Fruit fly (Drosophila melanogaster): Measurements from ENCODE around the gene CG4133.

The CG4133 gene

DNA sequence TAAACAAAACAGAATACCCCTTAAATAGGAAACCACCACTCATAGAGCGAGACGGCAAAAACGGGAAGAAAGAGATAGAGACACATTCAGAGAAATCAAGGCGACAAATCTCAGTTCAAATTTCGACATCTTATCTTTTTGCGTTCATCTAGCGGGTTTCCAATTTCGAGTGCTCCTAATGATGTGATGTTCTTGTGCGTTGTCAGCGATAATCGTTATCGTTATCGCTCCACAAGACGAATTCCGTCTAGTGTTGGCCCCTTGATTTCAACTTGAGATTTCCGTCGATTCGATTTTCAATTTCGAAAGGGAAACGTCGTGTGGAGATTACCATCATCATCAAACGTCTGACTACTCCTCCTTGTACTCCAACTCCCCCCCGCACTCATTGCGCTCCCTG, 41.1 kb downstream of the CG4133 start:
- no peak for TF ChIP-seq CG17801 (GFP tag; optimal IDR thresholded peaks at IDR 0.05; ENCODE audit: partially characterized antibody)

- no peak for TF ChIP-seq CG17801 (GFP tag; optimal IDR thresholded peaks at IDR 0.05; ENCODE audit: partially characterized antibody)
Observed at dm6 chr2L:496841-497240, 41.5 kb downstream of the CG4133 start.

DNA sequence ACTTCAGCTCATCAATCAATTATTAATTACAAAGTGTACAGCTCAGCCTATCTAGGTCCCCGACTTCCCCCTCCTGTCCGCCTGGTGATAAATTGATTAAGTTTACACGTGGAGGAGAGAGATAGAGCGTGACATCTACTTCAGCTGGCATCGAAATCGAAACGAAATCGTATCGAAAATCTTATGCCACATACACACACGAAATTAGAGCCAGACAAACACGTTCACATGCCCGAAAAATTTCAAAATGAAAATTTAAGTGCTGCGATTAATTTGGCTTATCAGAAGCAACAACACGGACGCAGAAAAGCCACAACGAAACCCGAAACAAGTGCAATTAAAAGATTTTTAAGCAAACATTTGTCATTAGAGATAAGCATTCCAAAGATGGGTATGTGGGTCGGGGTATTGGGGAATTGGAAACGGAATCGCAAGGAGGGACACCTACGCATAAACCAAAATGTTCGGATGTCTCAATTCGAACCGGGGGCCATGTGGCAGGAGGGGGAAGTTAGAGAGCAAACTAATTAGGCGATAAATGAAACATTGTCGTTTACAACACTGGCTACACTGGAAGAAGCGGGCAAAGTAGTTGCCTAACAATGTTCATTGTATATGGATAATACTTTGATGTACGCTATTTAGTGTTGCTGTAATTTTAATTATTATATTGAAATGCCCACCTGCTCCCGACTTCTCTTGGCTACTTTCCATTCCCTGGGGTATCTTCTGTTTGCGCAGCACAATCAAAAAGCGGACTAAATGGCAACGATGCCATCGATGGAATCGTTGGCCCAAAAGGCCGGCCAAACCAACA, 42.5 kb downstream of the CG4133 start:
- no peak for TF ChIP-seq CG17801 (GFP tag; optimal IDR thresholded peaks at IDR 0.05; ENCODE audit: partially characterized antibody)

DNA sequence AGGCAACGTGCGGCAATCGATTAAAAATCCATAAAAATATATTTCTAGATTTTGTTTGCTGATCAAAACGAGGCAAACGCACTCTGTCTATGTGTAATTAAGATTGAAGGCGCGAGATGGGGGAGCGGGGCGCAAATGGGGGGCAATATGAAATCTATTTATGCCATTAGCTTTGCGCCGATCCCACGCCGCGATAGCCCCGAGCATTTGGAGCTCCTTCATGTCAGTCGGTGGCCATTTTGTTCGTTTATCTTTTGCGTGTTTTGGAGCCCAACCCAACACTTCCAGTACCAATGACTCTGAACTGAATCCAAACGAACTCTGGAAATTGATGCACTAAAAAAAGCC, 43.1 kb downstream of the CG4133 start:
- TF ChIP-seq CG17801 (GFP tag; optimal IDR thresholded peaks at IDR 0.05; ENCODE audit: partially characterized antibody), result no peak

dm6 chr2L:499939-500338, 44.6 kb downstream of the CG4133 start:
- no peak for TF ChIP-seq CG17801 (GFP tag; optimal IDR thresholded peaks at IDR 0.05; ENCODE audit: partially characterized antibody)

dm6 chr2L:501622-502021, 46.3 kb downstream of the CG4133 start:
- no peak for TF ChIP-seq CG17801 (GFP tag; optimal IDR thresholded peaks at IDR 0.05; ENCODE audit: partially characterized antibody)

DNA sequence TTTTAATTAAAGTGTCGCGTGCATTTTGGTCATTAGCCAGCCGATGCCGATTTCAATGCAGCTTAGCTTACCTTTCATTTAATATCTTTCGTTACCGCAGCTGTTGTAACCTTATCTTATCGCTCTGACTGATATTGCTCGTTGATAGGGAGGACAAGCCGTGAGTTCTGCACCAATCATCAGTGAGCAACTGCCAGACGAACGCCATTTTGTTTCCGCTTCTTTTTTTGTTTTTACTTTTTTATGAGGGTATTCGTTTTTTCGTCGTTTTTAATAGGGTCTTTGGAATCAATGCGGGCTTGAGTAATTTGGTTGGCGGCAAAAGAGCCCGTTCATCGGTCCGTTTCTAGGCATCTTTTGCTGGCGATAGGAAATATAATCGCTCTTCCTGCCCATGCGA, 49.7 kb downstream of the CG4133 start:
- TF ChIP-seq CG17801 (GFP tag; optimal IDR thresholded peaks at IDR 0.05; ENCODE audit: partially characterized antibody), result no peak

dm6 chr2L:506443-506842, 51.1 kb downstream of the CG4133 start:
- no peak for TF ChIP-seq CG17801 (GFP tag; optimal IDR thresholded peaks at IDR 0.05; ENCODE audit: partially characterized antibody)

dm6 chr2L:507169-507568, 51.8 kb downstream of the CG4133 start:
- no peak for TF ChIP-seq CG17801 (GFP tag; optimal IDR thresholded peaks at IDR 0.05; ENCODE audit: partially characterized antibody)
